Worm (Caenorhabditis elegans): ENCODE data around the gene msp-49.

DNA sequence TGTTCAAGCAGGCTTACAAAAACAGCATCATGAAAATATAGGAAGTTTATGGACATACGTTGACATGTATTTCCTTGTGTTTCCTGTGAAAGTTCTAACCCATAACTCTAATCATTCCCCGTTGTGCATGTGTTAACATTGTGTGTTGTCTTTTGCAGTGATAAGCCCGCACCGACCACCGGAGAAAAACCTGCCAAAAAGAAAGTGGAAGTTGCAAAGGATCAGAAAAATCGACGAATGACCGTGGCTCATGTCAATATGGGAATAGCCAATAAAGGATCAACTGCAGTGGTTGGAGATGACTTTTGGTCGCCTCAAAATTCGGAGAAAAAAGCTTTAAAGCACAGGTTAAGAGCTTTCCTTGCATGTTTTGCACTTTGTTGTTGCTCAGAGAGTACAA lies 11.1 kb downstream of the msp-49 start:
- TF ChIP-seq ztf-22 (GFP tag; optimal IDR thresholded peaks at IDR 0.05) (no peak), tlf-1 (GFP tag; optimal IDR thresholded peaks at IDR 0.05) (no peak), ama-1 (optimal IDR thresholded peaks at IDR 0.05) (no peak), ama-1 (GFP tag; optimal IDR thresholded peaks at IDR 0.05) (no peak), snpc-4 (GFP tag; optimal IDR thresholded peaks at IDR 0.05) (no peak), snpc-4 (tag; optimal IDR thresholded peaks at IDR 0.05) (no peak)

All from whole organism, young adult.